Worm (Caenorhabditis elegans) whole organism, young adult: ENCODE results near the gene Y113G7C.1.

Experiments used
- C06A6.2 ChIP-seq: fragments of 200-800 bp; sonication (Bioruptor generic); conservative IDR thresholded peaks from 2 replicates; pipeline ENCODE4 v1.3.6; 2022; ENCODE audit warnings: missing genetic modification characterization, missing compliant biosample characterization
- D2030.7 ChIP-seq: fragments of 200-800 bp; sonication (Bioruptor generic); IDR thresholded peaks from 2 replicates; pipeline ENCODE4 v1.3.6; 2022; ENCODE audit warnings: missing genetic modification reagents, missing genetic modification characterization, missing compliant biosample characterization
- F23B12.7 ChIP-seq: sonication (generic microtip); optimal IDR thresholded peaks from 2 replicates; lab custom pipeline; 2017; ENCODE audit warnings: missing genetic modification characterization, mild to moderate bottlenecking, missing compliant biosample characterization, antibody characterized with exemption, moderate library complexity; ENCODE audit not compliant: insufficient read depth
- F33H1.4 ChIP-seq: fragments of 200-800 bp; sonication (Bioruptor generic); IDR thresholded peaks from 2 replicates; pipeline ENCODE4 v1.3.6; 2022; ENCODE audit warnings: missing genetic modification reagents, missing genetic modification characterization, missing compliant biosample characterization
- F49E8.2 ChIP-seq: sonication (generic microtip); optimal IDR thresholded peaks from 3 replicates; lab custom pipeline; 2017; ENCODE audit warnings: missing genetic modification characterization, mild to moderate bottlenecking, missing compliant biosample characterization, antibody characterized with exemption, moderate library complexity; ENCODE audit not compliant: insufficient read depth
- F57A8.1 ChIP-seq: fragments of 200-800 bp; sonication (Bioruptor generic); optimal IDR thresholded peaks from 2 replicates; lab custom pipeline; 2018; ENCODE audit warnings: mild to moderate bottlenecking, missing genetic modification characterization, moderate library complexity, missing compliant biosample characterization
- ZK185.1 ChIP-seq: sonication (generic microtip); optimal IDR thresholded peaks from 2 replicates; lab custom pipeline; 2016; ENCODE audit warnings: mild to moderate bottlenecking, missing genetic modification characterization, missing compliant biosample characterization; ENCODE audit not compliant: poor library complexity, severe bottlenecking
- aptf-2 ChIP-seq: fragments of 200-800 bp; sonication (Bioruptor generic); conservative IDR thresholded peaks from 2 replicates; pipeline ENCODE4 v1.3.6; 2022; ENCODE audit warnings: missing genetic modification reagents, missing genetic modification characterization, missing compliant biosample characterization
- attf-3 ChIP-seq: fragments of 200-800 bp; sonication (Bioruptor generic); conservative IDR thresholded peaks from 2 replicates; pipeline ENCODE4 v1.3.6; 2022; ENCODE audit warnings: missing genetic modification reagents, missing genetic modification characterization, missing compliant biosample characterization
- bed-2 ChIP-seq: fragments of 200-800 bp; sonication (Bioruptor generic); IDR thresholded peaks from 2 replicates; pipeline ENCODE4 v1.3.6; 2022; ENCODE audit warnings: missing genetic modification reagents, missing genetic modification characterization, missing compliant biosample characterization
- ccch-3 ChIP-seq: fragments of 200-800 bp; sonication (Bioruptor generic); optimal IDR thresholded peaks from 2 replicates; lab custom pipeline; 2018; ENCODE audit warnings: mild to moderate bottlenecking, missing genetic modification characterization, missing compliant biosample characterization
- dox-1 ChIP-seq: fragments of 200-800 bp; sonication (Bioruptor generic); IDR thresholded peaks from 2 replicates; pipeline ENCODE4 v1.3.6; 2022; ENCODE audit warnings: missing genetic modification reagents, missing genetic modification characterization, missing compliant biosample characterization
- dpl-1 ChIP-seq: fragments of 150-350 bp; optimal IDR thresholded peaks from 2 replicates; lab custom pipeline; 2014; ENCODE audit warnings: missing biosample characterization, missing genetic modification reagents, missing genetic modification characterization
- efl-1 ChIP-seq: fragments of 150-350 bp; optimal IDR thresholded peaks from 2 replicates; lab custom pipeline; 2014; ENCODE audit warnings: missing biosample characterization, missing genetic modification reagents, missing genetic modification characterization
- egl-44 ChIP-seq: fragments of 200-800 bp; sonication (Bioruptor generic); IDR thresholded peaks from 2 replicates; pipeline ENCODE4 v1.3.6; 2022; ENCODE audit warnings: missing genetic modification reagents, missing genetic modification characterization, missing compliant biosample characterization
- hlh-26 ChIP-seq: fragments of 200-800 bp; sonication (Bioruptor generic); conservative IDR thresholded peaks from 2 replicates; pipeline ENCODE4 v1.3.6; 2022; ENCODE audit warnings: missing genetic modification reagents, missing genetic modification characterization, missing compliant biosample characterization
- lag-1 ChIP-seq: fragments of 200-800 bp; sonication (Bioruptor generic); IDR thresholded peaks from 2 replicates; pipeline ENCODE4 v1.3.6; 2022; ENCODE audit warnings: missing genetic modification reagents, missing genetic modification characterization, missing compliant biosample characterization
- let-526 ChIP-seq: fragments of 200-800 bp; sonication (Bioruptor generic); IDR thresholded peaks from 2 replicates; pipeline ENCODE4 v1.3.6; 2022; ENCODE audit warnings: missing genetic modification reagents, missing genetic modification characterization, missing compliant biosample characterization
- let-607 ChIP-seq, 2 experiments: fragments of 200-800 bp in 1 of 2; sonication (Bioruptor generic) in 1 of 2; sonication (generic microtip) in 1 of 2; optimal IDR thresholded peaks; 2 replicates each; lab custom pipeline; 2016 to 2018; ENCODE audit warnings: mild to moderate bottlenecking in 2 of 2, missing compliant biosample characterization in 2 of 2, missing genetic modification characterization in 2 of 2, moderate library complexity in 2 of 2, missing genotype in 1 of 2
- lin-40 ChIP-seq: sonication (generic microtip); optimal IDR thresholded peaks from 2 replicates; lab custom pipeline; 2016; ENCODE audit warnings: missing genetic modification characterization, mild to moderate bottlenecking, missing compliant biosample characterization, missing genotype, missing genetic modification reagents
- lin-54 ChIP-seq: fragments of 200-800 bp; sonication (Bioruptor generic); optimal IDR thresholded peaks from 2 replicates; lab custom pipeline; 2018; ENCODE audit warnings: mild to moderate bottlenecking, missing genetic modification characterization, missing compliant biosample characterization
- lir-1 ChIP-seq: fragments of 200-800 bp; sonication (Bioruptor generic); conservative IDR thresholded peaks from 2 replicates; pipeline ENCODE4 v1.3.6; 2022; ENCODE audit warnings: missing genetic modification reagents, missing genetic modification characterization, missing compliant biosample characterization
- lsl-1 ChIP-seq: fragments of 200-800 bp; sonication (Bioruptor generic); optimal IDR thresholded peaks from 2 replicates; lab custom pipeline; 2018; ENCODE audit warnings: mild to moderate bottlenecking, missing genetic modification characterization, moderate library complexity, missing compliant biosample characterization
- lsy-27 ChIP-seq: sonication (generic microtip); optimal IDR thresholded peaks from 2 replicates; lab custom pipeline; 2017; ENCODE audit warnings: missing genetic modification characterization, mild to moderate bottlenecking, missing compliant biosample characterization, antibody characterized with exemption, missing genotype, borderline replicate concordance; ENCODE audit not compliant: insufficient read depth
- madf-3 ChIP-seq: fragments of 200-800 bp; sonication (Bioruptor generic); IDR thresholded peaks from 2 replicates; pipeline ENCODE4 v1.3.6; 2022; ENCODE audit warnings: missing genetic modification reagents, missing genetic modification characterization, missing compliant biosample characterization
- madf-8 ChIP-seq: fragments of 200-800 bp; sonication (Bioruptor generic); conservative IDR thresholded peaks from 2 replicates; pipeline ENCODE4 v1.3.6; 2022; ENCODE audit warnings: missing genetic modification reagents, missing genetic modification characterization, missing compliant biosample characterization
- nhr-120 ChIP-seq: fragments of 200-800 bp; sonication (Bioruptor generic); IDR thresholded peaks from 2 replicates; pipeline ENCODE4 v1.3.6; 2022; ENCODE audit warnings: missing genetic modification characterization, missing compliant biosample characterization
- repo-1 ChIP-seq: sonication (generic microtip); optimal IDR thresholded peaks from 2 replicates; lab custom pipeline; 2017; ENCODE audit warnings: mild to moderate bottlenecking, missing genetic modification characterization, missing compliant biosample characterization
- rpc-1 ChIP-seq, 2 experiments: fragments of 150-350 bp in 1 of 2; sonication (generic microtip) in 1 of 2; optimal IDR thresholded peaks; 2 replicates each; lab custom pipeline; 2014 to 2018; ENCODE audit warnings: missing biosample characterization in 1 of 2, missing genetic modification characterization in 1 of 2, missing genetic modification reagents in 1 of 2, missing genotype in 1 of 2
- snpc-1.3 ChIP-seq: sonication (generic microtip); optimal IDR thresholded peaks from 2 replicates; lab custom pipeline; 2017; ENCODE audit warnings: missing genetic modification characterization, mild to moderate bottlenecking, missing compliant biosample characterization, antibody characterized with exemption, moderate library complexity, missing genotype, missing genetic modification reagents; ENCODE audit not compliant: insufficient read depth
- tbp1 ChIP-seq: fragments of 200-800 bp; sonication (Bioruptor generic); optimal IDR thresholded peaks from 2 replicates; lab custom pipeline; 2018; ENCODE audit warnings: mild to moderate bottlenecking, missing genetic modification characterization, missing compliant biosample characterization
- zim-3 ChIP-seq: sonication (generic microtip); optimal IDR thresholded peaks from 2 replicates; lab custom pipeline; 2017; ENCODE audit warnings: mild to moderate bottlenecking, missing genetic modification characterization, moderate library complexity, missing compliant biosample characterization
- ztf-18 ChIP-seq: sonication (generic microtip); optimal IDR thresholded peaks from 2 replicates; lab custom pipeline; 2016; ENCODE audit warnings: missing genotype, mild to moderate bottlenecking, missing genetic modification characterization, missing compliant biosample characterization
- ztf-28 ChIP-seq: fragments of 200-800 bp; sonication (Bioruptor generic); IDR thresholded peaks from 2 replicates; pipeline ENCODE4 v1.3.6; 2022; ENCODE audit warnings: missing genetic modification reagents, missing genetic modification characterization, missing compliant biosample characterization

The Y113G7C.1 gene

ce11 chrV:20317442-20317841 lies at the start of gene Y113G7C.1:
Gene Y113G7C.1, plus strand, starts transcription at chrV:20317742.
- no peak for TF ChIP-seq lag-1 (GFP tag; lab: Robert Waterston, UW)
- TF ChIP-seq madf-8 (GFP tag; lab: Robert Waterston, UW): no peak
- TF ChIP-seq lsy-27 (tag; lab: Kevin White, UChicago): no peak

- peak; percentile 21 for TF ChIP-seq efl-1
- no peak for TF ChIP-seq ztf-18
- peak; percentile 36; the same call in 1 of the 2 replicates for TF ChIP-seq dox-1
- peak in 1 of 2 experiments; percentile 79 for TF ChIP-seq let-607 (tag; optimal IDR thresholded peaks at IDR 0.05; lab: Kevin White, UChicago)
- no peak for TF ChIP-seq madf-3
- no peak for TF ChIP-seq ztf-28 (GFP tag; lab: Robert Waterston, UW)
- TF ChIP-seq D2030.7 (GFP tag; lab: Robert Waterston, UW): peak; percentile 12; the same call in 1 of the 2 replicates
- peak; percentile 19 for TF ChIP-seq lin-54 (GFP tag; lab: Kevin White, UChicago)
- TF ChIP-seq lsl-1 (GFP tag; lab: Kevin White, UChicago): peak; percentile 8
- no peak for TF ChIP-seq dpl-1 (GFP tag; lab: Kevin White, UChicago)
- TF ChIP-seq F23B12.7: peak; percentile 77
- peak; percentile 83 for TF ChIP-seq F33H1.4 (GFP tag; lab: Robert Waterston, UW)
- no peak for TF ChIP-seq lir-1
- TF ChIP-seq lag-1 (GFP tag; lab: Robert Waterston, UW): no peak
- no peak for TF ChIP-seq hlh-26 (GFP tag; lab: Robert Waterston, UW)
- TF ChIP-seq zim-3: no peak
- TF ChIP-seq snpc-1.3: peak; percentile 15
Observed at ce11 chrV:20269661-20270137, 47.8 kb upstream of the Y113G7C.1 start, which contains the start of the genes prmt-1 and cdkr-3. Gene prmt-1, minus strand, starts transcription at chrV:20269711. Gene cdkr-3, plus strand, starts transcription at chrV:20270107.

- peak; percentile 61 for TF ChIP-seq tbp1 (GFP tag; lab: Kevin White, UChicago)
- peak; percentile 0 for TF ChIP-seq rpc-1 (optimal IDR thresholded peaks at IDR 0.05; lab: Kevin White, UChicago)
- TF ChIP-seq rpc-1 (tag; optimal IDR thresholded peaks at IDR 0.05; lab: Kevin White, UChicago): peak; percentile 61
- TF ChIP-seq lin-40 (tag; lab: Kevin White, UChicago): no peak
- no peak for TF ChIP-seq F33H1.4 (GFP tag; lab: Robert Waterston, UW)
Observed at ce11 chrV:20276923-20277322, 40.6 kb upstream of the Y113G7C.1 start.

- TF ChIP-seq tbp1 (GFP tag; lab: Kevin White, UChicago) (peak; percentile 52), let-526 (GFP tag; lab: Robert Waterston, UW) (no peak), rpc-1 (optimal IDR thresholded peaks at IDR 0.05; lab: Kevin White, UChicago) (peak; percentile 5), rpc-1 (tag; optimal IDR thresholded peaks at IDR 0.05; lab: Kevin White, UChicago) (peak; percentile 58)
Observed at ce11 chrV:20279309-20279708, 38.2 kb upstream of the Y113G7C.1 start.

ce11 chrV:20279811-20280317 lies 37.7 kb upstream of the Y113G7C.1 start, which contains the start of gene pqn-94:
Gene pqn-94, minus strand, starts transcription at chrV:20279861.
- TF ChIP-seq F57A8.1: no peak
- no peak for TF ChIP-seq egl-44 (GFP tag; lab: Robert Waterston, UW)
- no peak for TF ChIP-seq repo-1 (tag; lab: Kevin White, UChicago)

- TF ChIP-seq F49E8.2 (tag; lab: Kevin White, UChicago) (no peak), ccch-3 (GFP tag; lab: Kevin White, UChicago) (no peak), attf-3 (GFP tag; lab: Robert Waterston, UW) (no peak), bed-2 (GFP tag; lab: Robert Waterston, UW) (no peak), ZK185.1 (tag; lab: Kevin White, UChicago) (no peak), C06A6.2 (no peak), aptf-2 (GFP tag; lab: Robert Waterston, UW) (no peak), nhr-120 (0 out of 2 replicates have a peak, but pooled peaks have one; percentile 60)
Observed at ce11 chrV:20282827-20283226, 34.7 kb upstream of the Y113G7C.1 start.
